Worm (Caenorhabditis elegans): ENCODE measurements around the gene K06H7.8.

K06H7.8 gene

DNA sequence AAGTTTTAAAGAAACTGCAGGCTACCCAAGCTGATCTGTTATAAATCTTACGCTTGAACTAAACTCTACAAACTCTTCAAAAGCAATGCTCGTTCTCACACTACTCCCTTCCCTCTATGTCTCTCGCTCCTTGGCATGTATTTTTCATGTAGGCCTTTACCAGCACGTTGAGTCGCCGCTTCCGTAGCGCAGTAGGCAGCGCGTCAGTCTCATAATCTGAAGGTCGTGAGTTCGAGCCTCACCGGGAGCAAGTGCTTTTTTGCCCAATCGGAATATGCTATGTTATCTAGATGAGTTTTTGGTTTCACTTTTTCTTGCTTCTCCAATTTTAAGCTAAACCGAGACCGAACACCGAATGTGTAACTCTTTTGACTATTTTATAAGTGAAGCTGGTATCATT lies 8.5 kb upstream of the K06H7.8 start (continued):
- peak; percentile 41 for TF ChIP-seq ref-2 (tag; optimal IDR thresholded peaks at IDR 0.05)
- peak; percentile 62 for TF ChIP-seq pha-2 (tag; optimal IDR thresholded peaks at IDR 0.05)
- TF ChIP-seq ceh-22 (tag; optimal IDR thresholded peaks at IDR 0.05), result no peak
- peak; percentile 17 for TF ChIP-seq hlh-8 (tag; optimal IDR thresholded peaks at IDR 0.05)
- TF ChIP-seq tbx-7 (tag; optimal IDR thresholded peaks at IDR 0.05), result peak; percentile 32
- peak; percentile 56 for TF ChIP-seq ceh-9 (tag; optimal IDR thresholded peaks at IDR 0.05)
- TF ChIP-seq F13H6.1 (tag; optimal IDR thresholded peaks at IDR 0.05), result peak; percentile 53
- no peak for TF ChIP-seq pax-1 (tag; optimal IDR thresholded peaks at IDR 0.05)
- TF ChIP-seq pat-9 (tag; optimal IDR thresholded peaks at IDR 0.05), result peak; percentile 67
- TF ChIP-seq tbx-2 (tag; optimal IDR thresholded peaks at IDR 0.05), result peak; percentile 76
- TF ChIP-seq ttx-3 (tag; optimal IDR thresholded peaks at IDR 0.05), result peak; percentile 58
- peak; percentile 66 for TF ChIP-seq Y22D7AL.16 (tag; optimal IDR thresholded peaks at IDR 0.05)
- TF ChIP-seq fkh-6 (tag; optimal IDR thresholded peaks at IDR 0.05), result peak; percentile 70
- TF ChIP-seq syd-9 (tag; optimal IDR thresholded peaks at IDR 0.05), result peak; percentile 49
- peak; percentile 70 for TF ChIP-seq sdc-2 (tag; optimal IDR thresholded peaks at IDR 0.05)
- TF ChIP-seq ceh-18 (tag; optimal IDR thresholded peaks at IDR 0.05), result peak; percentile 73
- peak; percentile 37 for TF ChIP-seq ahr-1 (tag; optimal IDR thresholded peaks at IDR 0.05)

DNA sequence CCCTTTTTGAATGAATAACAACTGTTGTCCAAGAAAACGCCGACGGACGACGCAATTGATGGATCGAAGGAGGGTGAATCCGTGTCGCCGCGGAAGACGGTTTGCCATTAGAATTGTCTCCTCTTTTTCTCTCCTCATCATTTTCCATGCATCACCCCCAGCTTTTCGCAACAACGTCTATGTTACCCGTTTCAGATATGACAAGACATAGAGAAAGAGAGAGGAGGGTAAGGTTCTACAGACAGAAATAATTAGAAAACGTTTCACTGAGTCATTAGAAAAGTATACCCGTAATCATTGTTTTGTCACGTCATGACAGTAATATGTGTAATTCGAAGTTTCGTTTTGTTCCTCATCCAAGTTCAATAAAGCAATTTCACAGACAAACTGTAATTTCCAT lies 7.8 kb upstream of the K06H7.8 start:
- TF ChIP-seq K09A11.1 (tag; optimal IDR thresholded peaks at IDR 0.05; ENCODE audit: insufficient read depth) (no peak), ztf-16 (tag; optimal IDR thresholded peaks at IDR 0.05) (no peak), hlh-13 (GFP tag; optimal IDR thresholded peaks at IDR 0.05) (no peak), C08G9.2 (tag; optimal IDR thresholded peaks at IDR 0.05) (no peak), hlh-8 (tag; optimal IDR thresholded peaks at IDR 0.05) (no peak), hlh-15 (tag; optimal IDR thresholded peaks at IDR 0.05) (no peak), ceh-48 (tag; optimal IDR thresholded peaks at IDR 0.05) (no peak), pros-1 (tag; optimal IDR thresholded peaks at IDR 0.05) (no peak), ceh-24 (tag; optimal IDR thresholded peaks at IDR 0.05) (no peak), gmeb-2 (tag; optimal IDR thresholded peaks at IDR 0.05) (no peak), nhr-232 (tag; optimal IDR thresholded peaks at IDR 0.05) (no peak), ceh-45 (GFP tag; IDR thresholded peaks at IDR 0.05) (no peak), ets-4 (tag; optimal IDR thresholded peaks at IDR 0.05) (no peak), nfya-1 (tag; optimal IDR thresholded peaks at IDR 0.05) (no peak), eyg-1 (tag; optimal IDR thresholded peaks at IDR 0.05) (no peak)

DNA sequence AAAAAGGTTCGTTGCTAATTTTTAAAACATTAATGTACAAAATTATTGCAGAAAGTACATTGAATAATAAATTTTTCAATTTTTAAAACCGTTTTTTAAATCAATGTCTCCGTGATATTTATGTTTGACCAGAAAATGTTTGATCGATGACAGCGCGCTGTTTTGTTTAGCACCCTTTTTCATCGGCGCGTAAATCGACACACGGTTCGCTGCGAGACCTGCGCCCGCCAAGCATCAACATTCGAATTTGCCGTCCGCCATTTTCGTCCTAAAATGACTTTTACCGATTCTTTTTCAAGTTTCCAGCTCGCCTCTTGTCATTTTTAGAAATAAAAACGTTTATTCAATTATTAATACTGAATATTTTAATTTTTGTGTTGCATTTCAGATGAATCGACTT lies 2.9 kb upstream of the K06H7.8 start, which contains the start of gene plk-1:
plk-1 (plus strand) TSS at position 389 of the 400 bp plus-strand sequence.
- TF ChIP-seq nfya-1 (tag; optimal IDR thresholded peaks at IDR 0.05) (peak; percentile 26), fkh-6 (tag; optimal IDR thresholded peaks at IDR 0.05) (no peak)

DNA sequence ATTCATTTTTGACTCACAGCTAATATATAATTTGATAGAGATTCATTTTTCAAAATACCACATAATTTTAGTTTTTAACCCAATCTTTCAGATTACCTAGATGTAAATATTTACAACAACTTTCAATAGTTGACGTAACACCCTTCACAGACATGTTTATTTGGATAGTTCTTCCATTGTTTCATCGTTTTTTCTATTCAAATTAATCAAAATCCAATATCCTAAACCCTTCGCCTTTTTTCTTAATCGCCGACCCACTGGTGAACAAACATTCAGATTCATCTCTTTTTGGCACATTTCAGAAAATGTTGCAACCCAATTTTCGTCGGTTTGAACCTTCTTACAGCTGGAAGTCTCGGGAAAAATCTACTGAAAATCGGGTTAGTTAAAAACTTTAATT lies 1.0 kb upstream of the K06H7.8 start, which contains the start of gene K06H7.1:
K06H7.1 (plus strand) TSS at position 301 of the 400 bp plus-strand sequence.
- TF ChIP-seq nhr-11 (tag; optimal IDR thresholded peaks at IDR 0.05) (no peak), zip-5 (tag; optimal IDR thresholded peaks at IDR 0.05) (no peak), pqm-1 (tag; optimal IDR thresholded peaks at IDR 0.05) (no peak), ceh-34 (tag; optimal IDR thresholded peaks at IDR 0.05) (no peak), mec-3 (tag; optimal IDR thresholded peaks at IDR 0.05; ENCODE audit: borderline replicate concordance) (no peak), ahr-1 (tag; optimal IDR thresholded peaks at IDR 0.05) (no peak)

DNA sequence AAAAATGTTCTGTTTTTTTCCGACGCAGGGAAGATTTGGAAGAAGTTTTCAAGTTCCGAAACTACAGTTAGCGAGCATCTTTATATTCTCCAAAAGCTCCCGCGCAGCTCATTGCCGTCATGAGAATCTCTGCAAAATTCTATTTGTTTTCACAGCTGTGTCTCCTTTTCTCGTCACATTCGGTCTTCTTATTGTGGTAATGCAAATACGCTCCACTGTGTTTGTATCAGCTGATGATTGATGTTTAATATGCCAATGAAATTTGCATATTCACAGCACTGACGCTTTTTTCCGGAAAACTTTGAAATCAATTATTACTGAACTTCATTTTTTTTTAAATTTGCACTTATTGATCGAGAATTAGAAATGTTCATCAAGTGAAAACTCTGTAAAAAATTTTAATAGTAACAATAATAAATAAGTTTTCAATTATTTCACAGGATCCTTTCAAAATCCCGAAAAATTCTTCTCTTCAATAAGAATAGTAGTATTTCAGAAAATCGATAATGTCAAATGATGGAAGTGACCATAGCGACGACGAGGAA lies 4.9 kb downstream of the K06H7.8 start, which contains the start of gene K06H7.2:
K06H7.2 (plus strand) TSS at position 495 of the 545 bp plus-strand sequence.
- TF ChIP-seq ceh-18 (tag; optimal IDR thresholded peaks at IDR 0.05) (peak; percentile 57), pha-2 (tag; optimal IDR thresholded peaks at IDR 0.05) (peak; percentile 22), hlh-6 (tag; optimal IDR thresholded peaks at IDR 0.05) (no peak), ceh-31 (tag; optimal IDR thresholded peaks at IDR 0.05) (peak; percentile 48), pax-1 (tag; optimal IDR thresholded peaks at IDR 0.05) (no peak), zip-5 (tag; optimal IDR thresholded peaks at IDR 0.05) (no peak), pha-4 (tag; optimal IDR thresholded peaks at IDR 0.05) (no peak), unc-55 (GFP tag; optimal IDR thresholded peaks at IDR 0.05) (peak; percentile 43), rnt-1 (tag; optimal IDR thresholded peaks at IDR 0.05) (no peak), tbx-2 (tag; optimal IDR thresholded peaks at IDR 0.05) (peak; percentile 27), eyg-1 (tag; optimal IDR thresholded peaks at IDR 0.05) (no peak), sdc-2 (tag; optimal IDR thresholded peaks at IDR 0.05) (no peak), hlh-30 (tag; optimal IDR thresholded peaks at IDR 0.05; ENCODE audit: insufficient read depth) (peak; percentile 93), elt-2 (tag; optimal IDR thresholded peaks at IDR 0.05) (peak; percentile 22), nfya-1 (tag; optimal IDR thresholded peaks at IDR 0.05) (peak; percentile 53), unc-3 (GFP tag; conservative IDR thresholded peaks at IDR 0.05) (no peak), unc-3 (tag; optimal IDR thresholded peaks at IDR 0.05) (no peak), unc-42 (tag; optimal IDR thresholded peaks at IDR 0.05) (peak; percentile 95)
